Fruit fly (Drosophila melanogaster) whole organism: ENCODE results near the gene CG15930.

Experiments
- Dll ChIP-seq: fragments of >200 bp; optimal IDR thresholded peaks from 2 replicates; lab custom pipeline; 2017
- psq ChIP-seq: fragments of >200 bp; optimal IDR thresholded peaks from 2 replicates; lab custom pipeline; 2017
- usp ChIP-seq: fragments of >200 bp; optimal IDR thresholded peaks from 2 replicates; lab custom pipeline; 2017; ENCODE audit warnings: missing biosample characterization, missing genetic modification characterization, mixed read lengths

DNA sequence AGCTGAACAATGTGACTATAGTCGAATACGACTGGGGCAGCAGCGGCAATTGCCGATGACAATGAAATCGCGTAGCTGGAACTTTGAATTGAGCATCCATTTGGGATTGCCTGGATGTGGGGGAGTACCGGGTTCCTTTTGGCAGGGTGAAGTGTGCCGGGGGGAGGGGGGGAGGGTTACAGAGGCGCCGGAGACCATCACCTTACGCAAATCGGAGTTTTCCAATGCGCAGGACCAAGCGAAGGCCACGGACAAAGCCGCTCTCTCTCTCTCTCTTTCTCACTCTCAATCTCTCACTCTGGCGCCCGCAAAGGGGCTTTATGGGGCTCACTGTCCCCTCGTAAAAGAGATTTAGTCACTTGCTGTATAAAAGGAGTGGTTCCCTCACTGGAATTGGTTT lies 46.0 kb upstream of the CG15930 start:
- TF ChIP-seq Dll (lab: Kevin White, UChicago) (no peak), psq (no peak), usp (GFP tag; lab: Kevin White, UChicago) (no peak)
